Worm (Caenorhabditis elegans) whole organism, young adult: ENCODE results near the gene ZK930.2.

Experiments used
- B0035.1 ChIP-seq: sonication (generic microtip); optimal IDR thresholded peaks from 2 replicates; lab custom pipeline; 2016; ENCODE audit warnings: missing genetic modification characterization, mild to moderate bottlenecking, missing compliant biosample characterization, missing genotype, missing genetic modification reagents
- F10E7.11 ChIP-seq: sonication (generic microtip); optimal IDR thresholded peaks from 2 replicates; lab custom pipeline; 2017; ENCODE audit warnings: mild to moderate bottlenecking, missing genetic modification characterization, moderate library complexity, missing compliant biosample characterization
- F22D6.2 ChIP-seq: sonication (generic microtip); optimal IDR thresholded peaks from 2 replicates; lab custom pipeline; 2016; ENCODE audit warnings: mild to moderate bottlenecking, missing genetic modification characterization, missing compliant biosample characterization
- F55B11.4 ChIP-seq: sonication (generic microtip); optimal IDR thresholded peaks from 2 replicates; lab custom pipeline; 2016; ENCODE audit warnings: missing compliant biosample characterization, missing genetic modification characterization, borderline replicate concordance; ENCODE audit not compliant: insufficient read depth
- T26A5.8 ChIP-seq: sonication (generic microtip); optimal IDR thresholded peaks from 2 replicates; lab custom pipeline; 2016; ENCODE audit warnings: missing genetic modification characterization, missing compliant biosample characterization
- Y53G8AR.9 ChIP-seq: fragments of 200-800 bp; sonication (Bioruptor generic); conservative IDR thresholded peaks from 2 replicates; pipeline ENCODE4 v1.3.6; 2022; ENCODE audit warnings: missing genetic modification reagents, missing genetic modification characterization, missing compliant biosample characterization
- Y56A3A.18 ChIP-seq: fragments of 200-800 bp; sonication (Bioruptor generic); IDR thresholded peaks from 2 replicates; pipeline ENCODE4 v1.3.6; 2022; ENCODE audit warnings: missing genetic modification reagents, missing genetic modification characterization, missing compliant biosample characterization
- aptf-3 ChIP-seq: fragments of 200-800 bp; sonication (Bioruptor generic); IDR thresholded peaks from 2 replicates; pipeline ENCODE4 v1.3.6; 2022; ENCODE audit warnings: missing genetic modification characterization, missing compliant biosample characterization
- attf-3 ChIP-seq: fragments of 200-800 bp; sonication (Bioruptor generic); conservative IDR thresholded peaks from 2 replicates; pipeline ENCODE4 v1.3.6; 2022; ENCODE audit warnings: missing genetic modification reagents, missing genetic modification characterization, missing compliant biosample characterization
- cebp-1 ChIP-seq, 2 experiments: fragments of 200-800 bp in 1 of 2; sonication (Bioruptor generic) in 1 of 2; sonication (generic microtip) in 1 of 2; IDR thresholded peaks in 1 of 2; optimal IDR thresholded peaks in 1 of 2; 2 replicates each; pipeline versions ENCODE4 v1.3.6 to Lab custom; 2017 to 2022; ENCODE audit warnings: missing compliant biosample characterization in 2 of 2, missing genetic modification characterization in 2 of 2, mild to moderate bottlenecking in 1 of 2, missing genetic modification reagents in 1 of 2, moderate library complexity in 1 of 2
- cebp-2 ChIP-seq: fragments of 200-800 bp; sonication (Bioruptor generic); IDR thresholded peaks from 2 replicates; pipeline ENCODE4 v1.3.6; 2022; ENCODE audit warnings: missing genetic modification characterization, missing compliant biosample characterization
- ceh-27 ChIP-seq: fragments of 200-800 bp; sonication (Bioruptor generic); optimal IDR thresholded peaks from 2 replicates; lab custom pipeline; 2018; ENCODE audit warnings: mild to moderate bottlenecking, missing genetic modification characterization, moderate library complexity, missing compliant biosample characterization
- ceh-79 ChIP-seq: sonication (generic microtip); optimal IDR thresholded peaks from 2 replicates; lab custom pipeline; 2017; ENCODE audit warnings: mild to moderate bottlenecking, missing genetic modification characterization, missing compliant biosample characterization
- die-1 ChIP-seq: sonication (generic microtip); optimal IDR thresholded peaks from 2 replicates; lab custom pipeline; 2016; ENCODE audit warnings: missing genotype, mild to moderate bottlenecking, missing genetic modification characterization, missing compliant biosample characterization
- dpff-1 ChIP-seq: sonication (generic microtip); optimal IDR thresholded peaks from 2 replicates; lab custom pipeline; 2017; ENCODE audit warnings: mild to moderate bottlenecking, missing genetic modification characterization, missing compliant biosample characterization
- dpl-1 ChIP-seq: fragments of 150-350 bp; optimal IDR thresholded peaks from 2 replicates; lab custom pipeline; 2014; ENCODE audit warnings: missing biosample characterization, missing genetic modification reagents, missing genetic modification characterization
- egrh-3 ChIP-seq: fragments of 200-800 bp; sonication (Bioruptor generic); IDR thresholded peaks from 2 replicates; pipeline ENCODE4 v1.3.6; 2022; ENCODE audit warnings: missing genetic modification reagents, missing genetic modification characterization, missing compliant biosample characterization
- lag-1 ChIP-seq: fragments of 200-800 bp; sonication (Bioruptor generic); IDR thresholded peaks from 2 replicates; pipeline ENCODE4 v1.3.6; 2022; ENCODE audit warnings: missing genetic modification reagents, missing genetic modification characterization, missing compliant biosample characterization
- mel-28 ChIP-seq: sonication (generic microtip); optimal IDR thresholded peaks from 2 replicates; lab custom pipeline; 2016; ENCODE audit warnings: borderline replicate concordance, mild to moderate bottlenecking, missing genetic modification characterization, missing compliant biosample characterization
- mxl-1 ChIP-seq: sonication (generic microtip); optimal IDR thresholded peaks from 2 replicates; lab custom pipeline; 2016; ENCODE audit warnings: missing genetic modification characterization, missing compliant biosample characterization
- nfya-1 ChIP-seq: sonication (generic microtip); optimal IDR thresholded peaks from 2 replicates; lab custom pipeline; 2017; ENCODE audit warnings: antibody characterized with exemption, missing compliant biosample characterization, missing genetic modification characterization, borderline replicate concordance; ENCODE audit not compliant: insufficient read depth
- nfya-2 ChIP-seq: fragments of 200-800 bp; sonication (Bioruptor generic); IDR thresholded peaks from 2 replicates; pipeline ENCODE4 v1.3.6; 2022; ENCODE audit warnings: missing genetic modification reagents, missing genetic modification characterization, missing compliant biosample characterization
- nhr-27 ChIP-seq: fragments of 200-800 bp; sonication (Bioruptor generic); optimal IDR thresholded peaks from 2 replicates; lab custom pipeline; 2018; ENCODE audit warnings: mild to moderate bottlenecking, missing genetic modification characterization, moderate library complexity, missing compliant biosample characterization
- pbrm-1 ChIP-seq: fragments of 200-800 bp; sonication (Bioruptor generic); IDR thresholded peaks from 2 replicates; pipeline ENCODE4 v1.3.6; 2022; ENCODE audit warnings: missing genetic modification reagents, missing genetic modification characterization, missing compliant biosample characterization
- sea-2 ChIP-seq: fragments of 200-800 bp; sonication (Bioruptor generic); IDR thresholded peaks from 2 replicates; pipeline ENCODE4 v1.3.6; 2022; ENCODE audit warnings: missing genetic modification characterization, missing compliant biosample characterization
- snpc-1.1 ChIP-seq: sonication (generic microtip); optimal IDR thresholded peaks from 2 replicates; lab custom pipeline; 2017; ENCODE audit warnings: missing genetic modification characterization, mild to moderate bottlenecking, missing compliant biosample characterization, antibody characterized with exemption, moderate library complexity, missing genotype, missing genetic modification reagents; ENCODE audit not compliant: insufficient read depth
- snpc-4 ChIP-seq, 5 experiments: fragments of 150-350 bp in 1 of 5; sonication (generic microtip) in 4 of 5; optimal IDR thresholded peaks; 2 replicates each; lab custom pipeline; 2014 to 2018; ENCODE audit warnings: missing genetic modification characterization in 5 of 5, missing biosample characterization in 3 of 5, antibody characterized with exemption in 2 of 5, mild to moderate bottlenecking in 2 of 5, missing compliant biosample characterization in 2 of 5, missing genotype in 2 of 5, moderate library complexity in 2 of 5, missing genetic modification reagents in 1 of 5
- unc-62 ChIP-seq: fragments of 150-350 bp; optimal IDR thresholded peaks from 2 replicates; lab custom pipeline; 2014; ENCODE audit warnings: missing biosample characterization, missing genetic modification reagents, missing genetic modification characterization
- zfh-2 ChIP-seq: fragments of 200-800 bp; sonication (Bioruptor generic); conservative IDR thresholded peaks from 2 replicates; pipeline ENCODE4 v1.3.6; 2022; ENCODE audit warnings: missing genetic modification reagents, missing genetic modification characterization, missing compliant biosample characterization
- ztf-22 ChIP-seq: fragments of 200-800 bp; sonication (Bioruptor generic); optimal IDR thresholded peaks from 2 replicates; lab custom pipeline; 2018; ENCODE audit warnings: mild to moderate bottlenecking, missing genetic modification characterization, moderate library complexity, missing compliant biosample characterization
- ztf-25 ChIP-seq: fragments of 200-800 bp; sonication (Bioruptor generic); IDR thresholded peaks from 2 replicates; pipeline ENCODE4 v1.3.6; 2022; ENCODE audit warnings: missing genetic modification reagents, missing genetic modification characterization, missing compliant biosample characterization
- ztf-6 ChIP-seq: fragments of 200-800 bp; sonication (Bioruptor generic); IDR thresholded peaks from 2 replicates; pipeline ENCODE4 v1.3.6; 2022; ENCODE audit warnings: missing genetic modification reagents, missing genetic modification characterization, missing compliant biosample characterization

The ZK930.2 gene

DNA sequence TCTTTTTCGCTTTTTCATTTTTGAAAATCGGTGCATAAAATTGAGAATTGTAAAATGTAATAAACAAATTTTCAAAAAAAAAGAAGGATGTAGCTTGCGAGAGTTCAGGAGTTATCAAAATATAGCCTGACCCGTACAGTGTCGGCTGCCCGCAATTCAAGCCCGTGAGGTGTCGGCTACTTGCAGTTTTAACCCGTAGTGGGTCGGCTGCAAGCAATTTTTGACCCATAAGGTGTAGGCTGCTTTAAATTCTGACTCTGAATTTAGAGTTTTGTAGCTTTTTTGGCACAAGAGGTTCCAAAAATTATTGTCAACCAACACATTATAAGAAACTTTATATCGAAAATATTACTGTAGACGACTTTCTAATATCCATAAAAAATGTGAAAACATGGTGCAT, 47.3 kb downstream of the ZK930.2 start (continued):
- no peak for TF ChIP-seq F10E7.11 (tag; lab: Kevin White, UChicago)
- no peak for TF ChIP-seq ztf-6 (GFP tag; lab: Robert Waterston, UW)
- no peak for TF ChIP-seq dpff-1 (tag; lab: Kevin White, UChicago)
- TF ChIP-seq Y56A3A.18 (GFP tag; lab: Robert Waterston, UW): no peak
- TF ChIP-seq, all 124 proteins: peak for 4

DNA sequence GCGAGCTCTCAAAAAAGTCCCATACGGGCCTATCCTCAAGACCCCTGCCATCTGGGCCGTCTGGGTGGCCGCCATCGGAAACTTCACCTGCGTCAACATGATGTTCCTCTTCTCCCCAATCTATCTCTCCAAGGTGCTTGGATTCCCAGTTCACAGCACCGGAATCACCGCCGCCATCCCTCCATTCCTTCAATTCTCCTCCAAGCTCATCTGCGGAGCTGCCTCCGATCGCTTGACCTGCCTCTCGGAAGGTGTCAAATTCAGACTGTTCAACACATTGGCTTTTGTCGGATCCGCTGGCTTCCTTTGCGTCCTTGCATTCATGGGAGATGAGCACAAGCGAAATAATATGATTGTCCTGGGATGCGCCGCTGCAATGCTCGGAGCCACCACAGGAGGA, 48.2 kb downstream of the ZK930.2 start:
- TF ChIP-seq egrh-3 (GFP tag; lab: Robert Waterston, UW): no peak; the same call in 1 of the 2 replicates
- TF ChIP-seq zfh-2 (GFP tag; lab: Robert Waterston, UW): peak; percentile 76
- no peak for TF ChIP-seq aptf-3 (GFP tag; lab: Robert Waterston, UW)

DNA sequence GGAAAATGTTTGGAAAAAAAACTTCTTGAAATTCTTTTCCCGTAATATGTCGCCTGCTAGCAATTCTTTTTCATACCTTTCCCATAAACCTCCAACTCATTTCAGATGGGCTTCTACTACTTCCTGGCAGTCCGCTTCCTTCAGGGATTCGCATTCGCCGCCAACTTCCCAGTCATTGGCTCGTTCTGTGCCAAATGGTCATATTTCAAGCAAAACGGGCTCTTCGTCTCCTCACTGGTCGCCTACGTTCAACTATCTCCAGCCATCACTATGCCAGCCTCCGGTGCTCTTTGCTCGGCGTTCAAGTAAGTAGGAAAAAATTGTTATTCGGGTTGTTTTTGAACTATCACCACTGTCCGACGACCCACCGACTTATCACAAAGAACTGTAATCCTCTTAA, 49.2 kb downstream of the ZK930.2 start:
- TF ChIP-seq zfh-2 (GFP tag; lab: Robert Waterston, UW) (no peak), snpc-4 (GFP tag; optimal IDR thresholded peaks at IDR 0.05; lab: Kevin White, UChicago) (no peak), snpc-4 (tag; optimal IDR thresholded peaks at IDR 0.05; lab: Kevin White, UChicago) (no peak), sea-2 (GFP tag; lab: Robert Waterston, UW) (no peak), mxl-1 (tag; lab: Kevin White, UChicago) (no peak), lag-1 (GFP tag; lab: Robert Waterston, UW) (no peak), Y53G8AR.9 (GFP tag; lab: Robert Waterston, UW) (0 out of 2 replicates have a peak, but pooled peaks have one; percentile 20)

DNA sequence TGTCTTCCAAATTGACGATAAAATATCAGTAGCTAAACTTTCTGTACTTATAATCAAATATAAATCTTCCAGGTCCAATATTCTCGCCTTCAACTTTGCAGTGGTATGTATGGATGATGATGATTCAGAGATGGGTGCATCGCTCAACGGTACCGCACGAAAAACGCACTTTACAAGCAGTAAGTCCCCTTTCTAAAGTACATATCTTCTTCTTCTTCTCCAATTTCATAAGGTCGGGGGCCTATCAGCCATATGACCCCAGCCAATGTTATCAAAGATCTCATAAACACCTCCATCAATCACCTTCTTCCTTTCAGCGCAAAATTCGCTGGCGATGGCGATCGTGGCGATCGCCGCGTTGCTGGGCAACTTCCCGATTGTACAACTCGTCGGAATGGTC, 49.8 kb downstream of the ZK930.2 start:
- TF ChIP-seq F22D6.2 (tag; lab: Kevin White, UChicago) (no peak), Y53G8AR.9 (GFP tag; lab: Robert Waterston, UW) (0 out of 2 replicates have a peak, but pooled peaks have one; percentile 26)
- TF ChIP-seq, all 124 proteins: peak for 1

DNA sequence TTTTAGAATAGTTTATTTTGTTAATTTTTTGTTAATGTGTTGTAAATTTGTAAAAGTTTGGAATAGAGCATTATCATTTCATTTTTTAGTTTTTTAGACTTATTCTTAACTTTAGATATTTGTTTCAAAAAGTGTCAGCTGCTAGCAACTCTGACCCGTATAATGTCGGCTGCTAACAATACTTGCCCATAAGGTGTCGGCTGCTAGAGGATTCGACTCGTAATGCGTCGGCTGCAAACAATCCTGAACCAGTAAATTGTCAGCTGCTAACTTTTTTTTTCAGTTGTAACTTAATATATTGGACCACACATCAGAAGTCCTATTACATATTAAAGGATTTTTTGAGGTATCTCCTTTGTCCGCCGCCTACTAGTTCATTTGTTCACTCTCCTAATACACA, 50.5 kb downstream of the ZK930.2 start:
- no peak for TF ChIP-seq egrh-3 (GFP tag; lab: Robert Waterston, UW)
- TF ChIP-seq nfya-1 (tag; lab: Kevin White, UChicago): no peak
- TF ChIP-seq nfya-2: no peak
- no peak for TF ChIP-seq nhr-27
- no peak for TF ChIP-seq mel-28 (tag; lab: Kevin White, UChicago)
- no peak for TF ChIP-seq ztf-25
- TF ChIP-seq cebp-1 (GFP tag; IDR thresholded peaks at IDR 0.05; lab: Robert Waterston, UW): no peak
- TF ChIP-seq cebp-1 (tag; optimal IDR thresholded peaks at IDR 0.05; lab: Kevin White, UChicago): no peak
- peak; percentile 34 for TF ChIP-seq snpc-1.1 (tag; lab: Kevin White, UChicago)
- TF ChIP-seq ztf-22 (GFP tag; lab: Kevin White, UChicago): no peak
- TF ChIP-seq snpc-4 (GFP tag; optimal IDR thresholded peaks at IDR 0.05; lab: Kevin White, UChicago): peak; percentile 27
- peak in 3 of 4 experiments; percentile 37 to 78 (median 67) for TF ChIP-seq snpc-4 (tag; optimal IDR thresholded peaks at IDR 0.05; lab: Kevin White, UChicago)
- no peak for TF ChIP-seq dpl-1 (GFP tag; lab: Kevin White, UChicago)
- TF ChIP-seq die-1 (tag; lab: Kevin White, UChicago): no peak
- TF ChIP-seq ceh-79: no peak
- no peak for TF ChIP-seq dpff-1 (tag; lab: Kevin White, UChicago)
- TF ChIP-seq B0035.1 (tag; lab: Kevin White, UChicago): no peak

DNA sequence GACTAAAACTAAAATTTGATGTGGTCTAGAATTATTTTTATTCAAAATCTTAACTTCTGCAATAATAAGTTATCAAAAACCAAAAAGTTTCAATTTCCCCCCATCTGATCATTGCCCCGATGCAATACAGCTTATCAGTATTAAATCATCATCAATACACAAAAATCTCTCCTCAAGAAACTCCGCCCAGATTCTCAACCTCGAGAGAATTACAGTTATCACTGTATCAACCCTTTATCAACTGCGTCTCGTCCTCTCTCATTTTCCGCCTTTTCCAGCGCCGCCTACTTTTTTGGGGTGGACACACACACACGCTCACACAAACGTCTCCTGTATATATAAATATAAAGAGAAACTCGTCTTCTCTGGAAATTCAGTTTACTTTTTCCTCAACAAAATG, 50.9 kb downstream of the ZK930.2 start, which contains the start of gene T27D12.1:
T27D12.1 (plus strand) TSS at position 301 of the 400 bp plus-strand sequence.
- TF ChIP-seq snpc-4 (GFP tag; optimal IDR thresholded peaks at IDR 0.05; lab: Kevin White, UChicago): no peak
- no peak for TF ChIP-seq snpc-4 (tag; optimal IDR thresholded peaks at IDR 0.05; lab: Kevin White, UChicago)
- no peak for TF ChIP-seq lag-1 (GFP tag; lab: Robert Waterston, UW)
- no peak for TF ChIP-seq unc-62
- TF ChIP-seq T26A5.8 (tag; lab: Kevin White, UChicago): no peak
- TF ChIP-seq attf-3 (GFP tag; lab: Robert Waterston, UW): no peak
- TF ChIP-seq ceh-27: no peak
- no peak for TF ChIP-seq F55B11.4
- no peak for TF ChIP-seq pbrm-1 (GFP tag; lab: Robert Waterston, UW)
- TF ChIP-seq cebp-2: no peak
